Fruit fly (Drosophila melanogaster) whole organism, embryonic: Measurements from ENCODE around the gene CG7183.

Experiments
- B-H2 ChIP-seq: fragments of 200-800 bp; sonication (Bioruptor generic); optimal IDR thresholded peaks from 2 replicates; lab custom pipeline; 2018; ENCODE audit warnings: missing biosample characterization, mild to moderate bottlenecking, missing genetic modification characterization
- CG11247 ChIP-seq: fragments of 200-800 bp; sonication (Bioruptor generic); IDR thresholded peaks from 2 replicates; pipeline ENCODE4 v1.3.6; 2022; ENCODE audit warnings: missing biosample characterization, missing genetic modification characterization
- CG12659 ChIP-seq: fragments of 200-800 bp; sonication (Bioruptor generic); optimal IDR thresholded peaks from 3 replicates; lab custom pipeline; 2017; ENCODE audit warnings: mild to moderate bottlenecking, missing biosample characterization, missing genetic modification reagents, missing genetic modification characterization
- CG13424 ChIP-seq: fragments of 200-800 bp; sonication (Bioruptor generic); optimal IDR thresholded peaks from 2 replicates; lab custom pipeline; 2019; ENCODE audit warnings: missing biosample characterization, mild to moderate bottlenecking, missing genetic modification characterization, moderate library complexity
- CG14014 ChIP-seq: fragments of 200-800 bp; sonication (Bioruptor generic); IDR thresholded peaks from 2 replicates; pipeline ENCODE4 v1.3.6; 2022; ENCODE audit warnings: missing biosample characterization, missing genetic modification characterization
- CG1529 ChIP-seq: fragments of 200-800 bp; sonication (Bioruptor generic); optimal IDR thresholded peaks from 3 replicates; lab custom pipeline; 2018; ENCODE audit warnings: missing biosample characterization, missing genetic modification characterization
- CG17359 ChIP-seq: fragments of 200-800 bp; sonication (Bioruptor generic); optimal IDR thresholded peaks from 3 replicates; lab custom pipeline; 2018; ENCODE audit warnings: missing biosample characterization, mild to moderate bottlenecking, missing genetic modification characterization, moderate library complexity
- CG17829 ChIP-seq: fragments of 200-800 bp; optimal IDR thresholded peaks from 2 replicates; lab custom pipeline; 2019; ENCODE audit warnings: missing biosample characterization, mild to moderate bottlenecking, missing genetic modification characterization, moderate library complexity
- CG1792 ChIP-seq: fragments of 200-800 bp; sonication (Bioruptor generic); optimal IDR thresholded peaks from 2 replicates; lab custom pipeline; 2016; ENCODE audit warnings: missing biosample characterization, missing genetic modification characterization
- CG18764 ChIP-seq: fragments of 200-800 bp; sonication (Bioruptor generic); optimal IDR thresholded peaks from 3 replicates; lab custom pipeline; 2016; ENCODE audit warnings: missing biosample characterization, missing genetic modification characterization
- CG2116 ChIP-seq: fragments of 200-800 bp; sonication (Bioruptor generic); optimal IDR thresholded peaks from 3 replicates; lab custom pipeline; 2018; ENCODE audit warnings: missing biosample characterization, mild to moderate bottlenecking, missing genetic modification characterization
- CG30403 ChIP-seq: fragments of 200-800 bp; sonication (Bioruptor generic); optimal IDR thresholded peaks from 3 replicates; lab custom pipeline; 2016; ENCODE audit warnings: missing biosample characterization, missing genetic modification characterization
- CG31224 ChIP-seq: fragments of 200-800 bp; sonication (Bioruptor generic); IDR thresholded peaks from 2 replicates; pipeline ENCODE4 v1.3.6; 2022; ENCODE audit warnings: missing biosample characterization, missing genetic modification characterization
- CG32767 ChIP-seq: fragments of 200-800 bp; sonication (Bioruptor generic); IDR thresholded peaks from 2 replicates; pipeline ENCODE4 v1.3.6; 2022; ENCODE audit warnings: missing biosample characterization, missing genetic modification characterization
- CG3847 ChIP-seq: fragments of 200-800 bp; sonication (Bioruptor generic); IDR thresholded peaks from 2 replicates; pipeline ENCODE4 v1.3.6; 2022; ENCODE audit warnings: missing biosample characterization, missing genetic modification characterization
- CG4617 ChIP-seq: fragments of 200-800 bp; sonication (Bioruptor generic); optimal IDR thresholded peaks from 3 replicates; lab custom pipeline; 2016; ENCODE audit warnings: missing biosample characterization, missing genetic modification characterization, borderline replicate concordance
- CG4854 ChIP-seq: fragments of 200-800 bp; sonication (Bioruptor generic); optimal IDR thresholded peaks from 2 replicates; lab custom pipeline; 2016; ENCODE audit warnings: missing biosample characterization, missing genetic modification characterization, inconsistent platforms
- CG6765 ChIP-seq: fragments of 200-800 bp; sonication (Bioruptor generic); optimal IDR thresholded peaks from 3 replicates; lab custom pipeline; 2017; ENCODE audit warnings: missing biosample characterization, mild to moderate bottlenecking, missing genetic modification characterization
- CG8359 ChIP-seq: fragments of 200-800 bp; sonication (Bioruptor generic); optimal IDR thresholded peaks from 2 replicates; lab custom pipeline; 2017; ENCODE audit warnings: missing biosample characterization, mild to moderate bottlenecking, missing genetic modification characterization, borderline replicate concordance
- CrebB ChIP-seq: fragments of 200-800 bp; sonication (Bioruptor generic); optimal IDR thresholded peaks from 3 replicates; lab custom pipeline; 2018; ENCODE audit warnings: missing biosample characterization, mild to moderate bottlenecking, missing genetic modification characterization
- Dip3 ChIP-seq: fragments of 200-800 bp; sonication (Bioruptor generic); optimal IDR thresholded peaks from 3 replicates; lab custom pipeline; 2016; ENCODE audit warnings: missing biosample characterization, missing genetic modification characterization
- Fer1 ChIP-seq: fragments of 200-800 bp; sonication (Bioruptor generic); optimal IDR thresholded peaks from 2 replicates; lab custom pipeline; 2017; ENCODE audit warnings: missing biosample characterization, mild to moderate bottlenecking, missing genetic modification characterization
- H2.0 ChIP-seq: fragments of 200-800 bp; sonication (Bioruptor generic); IDR thresholded peaks from 2 replicates; pipeline ENCODE4 v1.3.6; 2022; ENCODE audit warnings: missing biosample characterization, missing genetic modification characterization
- Kr ChIP-seq: fragments of 200-800 bp; sonication (Bioruptor generic); optimal IDR thresholded peaks from 2 replicates; lab custom pipeline; 2017; ENCODE audit warnings: missing biosample characterization, mild to moderate bottlenecking, missing genetic modification characterization
- Nf-YB ChIP-seq: fragments of 200-800 bp; sonication (Bioruptor generic); optimal IDR thresholded peaks from 3 replicates; lab custom pipeline; 2019; ENCODE audit warnings: missing biosample characterization, mild to moderate bottlenecking, missing genetic modification characterization, moderate library complexity
- aop ChIP-seq: fragments of 200-800 bp; sonication (Bioruptor generic); IDR thresholded peaks from 2 replicates; pipeline ENCODE4 v1.3.6; 2022; ENCODE audit warnings: missing biosample characterization, missing genetic modification characterization
- ase ChIP-seq: fragments of 200-800 bp; sonication (Bioruptor generic); IDR thresholded peaks from 3 replicates; pipeline ENCODE4 v1.3.6; 2022; ENCODE audit warnings: missing biosample characterization, missing genetic modification characterization
- bcd ChIP-seq: fragments of 200-800 bp; sonication (Bioruptor generic); optimal IDR thresholded peaks from 2 replicates; lab custom pipeline; 2017; ENCODE audit warnings: missing biosample characterization, mild to moderate bottlenecking, missing genetic modification characterization
- caup ChIP-seq: fragments of 200-800 bp; sonication (Bioruptor generic); optimal IDR thresholded peaks from 3 replicates; lab custom pipeline; 2017; ENCODE audit warnings: missing biosample characterization, mild to moderate bottlenecking, missing genetic modification characterization, moderate library complexity; ENCODE audit not compliant: severe bottlenecking
- chm ChIP-seq: fragments of 200-800 bp; sonication (Bioruptor generic); IDR thresholded peaks from 2 replicates; pipeline ENCODE4 v1.3.6; 2022; ENCODE audit warnings: missing biosample characterization, missing genetic modification characterization
- crol ChIP-seq: fragments of 200-800 bp; sonication (Bioruptor generic); IDR thresholded peaks from 2 replicates; pipeline ENCODE4 v1.3.6; 2022; ENCODE audit warnings: missing biosample characterization, missing genetic modification characterization
- crp ChIP-seq, 2 experiments: fragments of 200-800 bp; sonication (Bioruptor generic); optimal IDR thresholded peaks; 2 replicates in 1 of 2; 3 replicates in 1 of 2; lab custom pipeline; 2017; ENCODE audit warnings: missing biosample characterization in 2 of 2, missing genetic modification characterization in 2 of 2, mild to moderate bottlenecking in 1 of 2, moderate library complexity in 1 of 2
- emc ChIP-seq: fragments of 200-800 bp; sonication (Bioruptor generic); optimal IDR thresholded peaks from 2 replicates; lab custom pipeline; 2016; ENCODE audit warnings: missing biosample characterization, missing genetic modification characterization
- fru ChIP-seq: fragments of >200 bp; optimal IDR thresholded peaks from 2 replicates; lab custom pipeline; 2017
- gcm ChIP-seq: fragments of 200-800 bp; sonication (Bioruptor generic); optimal IDR thresholded peaks from 2 replicates; lab custom pipeline; 2019; ENCODE audit warnings: missing biosample characterization, mild to moderate bottlenecking, missing genetic modification characterization, moderate library complexity
- grau ChIP-seq: fragments of 200-800 bp; optimal IDR thresholded peaks from 3 replicates; lab custom pipeline; 2019; ENCODE audit warnings: missing biosample characterization, mild to moderate bottlenecking, missing genetic modification characterization, moderate library complexity
- insv ChIP-seq, 2 experiments: fragments of 200-800 bp; sonication (Bioruptor generic); optimal IDR thresholded peaks; 3 replicates each; lab custom pipeline; 2016 to 2018; ENCODE audit warnings: missing biosample characterization in 2 of 2, missing genetic modification characterization in 2 of 2
- kay ChIP-seq: fragments of 200-800 bp; sonication (Bioruptor generic); optimal IDR thresholded peaks from 2 replicates; lab custom pipeline; 2016; ENCODE audit warnings: missing biosample characterization, missing genetic modification characterization
- lilli ChIP-seq: fragments of 200-800 bp; sonication (Bioruptor generic); optimal IDR thresholded peaks from 3 replicates; lab custom pipeline; 2016; ENCODE audit warnings: missing biosample characterization, missing genetic modification characterization
- lmd ChIP-seq: fragments of 200-800 bp; sonication (Bioruptor generic); IDR thresholded peaks from 2 replicates; pipeline ENCODE4 v1.3.6; 2022; ENCODE audit warnings: missing biosample characterization, missing genetic modification characterization
- pan ChIP-seq, 4 experiments: fragments of >200 bp in 3 of 4; fragments of 200-800 bp in 1 of 4; sonication (Bioruptor generic) in 1 of 4; optimal IDR thresholded peaks in 3 of 4; IDR thresholded peaks in 1 of 4; 2 replicates each; pipeline versions ENCODE4 v1.3.6 to Lab custom; 2017 to 2022; ENCODE audit warnings: missing biosample characterization in 2 of 4, missing genetic modification characterization in 2 of 4, mixed read lengths in 1 of 4
- phol ChIP-seq: fragments of 200-800 bp; sonication (Bioruptor generic); optimal IDR thresholded peaks from 3 replicates; lab custom pipeline; 2018; ENCODE audit warnings: missing biosample characterization, mild to moderate bottlenecking, missing genetic modification characterization, moderate library complexity
- rib ChIP-seq: fragments of 200-800 bp; sonication (Bioruptor generic); IDR thresholded peaks from 2 replicates; pipeline ENCODE4 v1.3.6; 2022; ENCODE audit warnings: missing biosample characterization, missing genetic modification characterization
- scrt ChIP-seq: fragments of 200-800 bp; sonication (Bioruptor generic); optimal IDR thresholded peaks from 2 replicates; lab custom pipeline; 2018; ENCODE audit warnings: missing biosample characterization, mild to moderate bottlenecking, missing genetic modification characterization, moderate library complexity
- sens ChIP-seq: fragments of 200-800 bp; sonication (Bioruptor generic); peaks from one replicate; lab custom pipeline; 2016; ENCODE audit warnings: missing biosample characterization, missing genetic modification characterization
- stwl ChIP-seq: fragments of 200-800 bp; sonication (Bioruptor generic); optimal IDR thresholded peaks from 3 replicates; lab custom pipeline; 2018; ENCODE audit warnings: missing biosample characterization, mild to moderate bottlenecking, missing genetic modification characterization, moderate library complexity
- tup ChIP-seq: fragments of 200-800 bp; sonication (Bioruptor generic); optimal IDR thresholded peaks from 2 replicates; lab custom pipeline; 2016; ENCODE audit warnings: missing biosample characterization, mild to moderate bottlenecking, missing genetic modification characterization, moderate library complexity
- tx ChIP-seq: fragments of 200-800 bp; sonication (Bioruptor generic); optimal IDR thresholded peaks from 2 replicates; lab custom pipeline; 2016; ENCODE audit warnings: missing biosample characterization, missing genetic modification characterization
- vvl ChIP-seq: fragments of 200-800 bp; sonication (Bioruptor generic); IDR thresholded peaks from 2 replicates; pipeline ENCODE4 v1.3.6; 2022; ENCODE audit warnings: missing biosample characterization, missing genetic modification characterization
- z ChIP-seq: fragments of 200-800 bp; sonication (Bioruptor generic); IDR thresholded peaks from 3 replicates; pipeline ENCODE4 v1.3.6; 2022; ENCODE audit warnings: missing biosample characterization, missing genetic modification characterization

The CG7183 gene

DNA sequence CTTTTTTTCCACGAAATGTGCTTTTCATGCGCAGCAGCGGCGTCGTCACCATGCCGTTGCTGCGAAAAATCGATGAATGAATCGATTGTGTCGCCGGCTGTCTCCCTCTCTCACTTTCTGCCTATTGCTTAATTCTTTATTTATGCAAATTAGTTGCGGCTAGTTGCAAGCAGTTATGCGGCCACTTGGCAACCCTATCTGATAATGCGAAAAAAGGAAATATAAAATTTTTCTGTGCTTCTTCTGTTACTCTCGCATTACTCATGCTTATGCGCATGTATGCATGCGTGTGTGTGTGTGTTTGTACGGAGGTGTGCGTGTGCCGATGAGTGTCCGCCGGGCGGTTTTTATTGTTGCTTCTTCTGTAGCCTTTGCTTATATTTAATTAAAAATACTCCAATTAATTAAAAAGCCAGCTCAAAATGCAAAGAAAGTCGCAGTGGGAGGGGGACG lies 23.2 kb upstream of the CG7183 start (continued):
- TF ChIP-seq Nf-YB (GFP tag; lab: Kevin White, UChicago) (no peak), bcd (GFP tag; lab: Kevin White, UChicago) (no peak), CG1792 (GFP tag; lab: Kevin White, UChicago) (no peak), CG14014 (GFP tag; lab: Robert Waterston, UW) (0 out of 2 replicates have a peak, but pooled peaks have one; percentile 25), CG4617 (GFP tag; lab: Kevin White, UChicago) (no peak), fru (lab: Kevin White, UChicago) (no peak), z (GFP tag; lab: Robert Waterston, UW) (no peak; the same call in 2 of the 3 replicates), phol (tag; lab: Kevin White, UChicago) (no peak), crp (GFP tag; optimal IDR thresholded peaks at IDR 0.05; lab: Kevin White, UChicago) (no peak), gcm (GFP tag; lab: Kevin White, UChicago) (no peak), CG4854 (GFP tag; lab: Kevin White, UChicago) (no peak), CG18764 (no peak), aop (GFP tag; lab: Robert Waterston, UW) (no peak), Kr (GFP tag; lab: Kevin White, UChicago) (no peak), crol (GFP tag; lab: Robert Waterston, UW) (peak; percentile 49; the same call in 1 of the 2 replicates), CG11247 (no peak), CG17359 (tag; lab: Kevin White, UChicago) (no peak), emc (GFP tag; lab: Kevin White, UChicago) (no peak), scrt (GFP tag; lab: Kevin White, UChicago) (peak; percentile 50), CG2116 (GFP tag; lab: Kevin White, UChicago) (no peak), lilli (peak; percentile 35), grau (tag; lab: Kevin White, UChicago) (no peak), CG17829 (tag; lab: Kevin White, UChicago) (no peak), tup (GFP tag; lab: Kevin White, UChicago) (peak; percentile 1), pan (optimal IDR thresholded peaks at IDR 0.05; lab: Kevin White, UChicago) (no peak), pan (GFP tag; optimal IDR thresholded peaks at IDR 0.05 in 1 of 2, IDR thresholded peaks at IDR 0.05 in 1 of 2) (peak in 1 of 2 experiments; percentile 14), tx (no peak), rib (GFP tag; lab: Robert Waterston, UW) (peak; percentile 10; the same call in 1 of the 2 replicates), vvl (GFP tag; lab: Robert Waterston, UW) (peak; percentile 71), CrebB (tag; lab: Kevin White, UChicago) (peak; percentile 11), caup (GFP tag; lab: Kevin White, UChicago) (no peak), CG12659 (peak; percentile 40), ase (GFP tag; lab: Robert Waterston, UW) (no peak), insv (GFP tag; optimal IDR thresholded peaks at IDR 0.05; lab: Kevin White, UChicago) (no peak), H2.0 (no peak), CG13424 (tag; lab: Kevin White, UChicago) (no peak), B-H2 (GFP tag; lab: Kevin White, UChicago) (peak; percentile 51), CG30403 (GFP tag; lab: Kevin White, UChicago) (no peak), kay (GFP tag; lab: Kevin White, UChicago) (peak; percentile 70), CG1529 (GFP tag; lab: Kevin White, UChicago) (no peak), chm (GFP tag; lab: Robert Waterston, UW) (peak; percentile 7; the same call in 1 of the 2 replicates), CG32767 (no peak), sens (GFP tag; lab: Kevin White, UChicago) (peak; percentile 60), CG6765 (GFP tag; lab: Kevin White, UChicago) (peak; percentile 28), CG31224 (GFP tag; lab: Robert Waterston, UW) (no peak), lmd (GFP tag; lab: Robert Waterston, UW) (0 out of 2 replicates have a peak, but pooled peaks have one; percentile 8), Fer1 (GFP tag; lab: Kevin White, UChicago) (peak; percentile 20), Dip3 (no peak), stwl (tag; lab: Kevin White, UChicago) (no peak), CG8359 (GFP tag; lab: Kevin White, UChicago) (no peak), CG3847 (no peak)
